Worm (Caenorhabditis elegans) whole organism, L1 larva: ENCODE results near the gene T18D3.6.
A peak's percentile ranks its signal among the peaks of the same experiment; 100 is the strongest.

Experiments used
- C04F5.9 ChIP-seq: sonication (generic microtip); optimal IDR thresholded peaks from 2 replicates; lab custom pipeline; 2016; ENCODE audit warnings: missing genetic modification characterization, missing compliant biosample characterization
- C16A3.4 ChIP-seq: fragments of 150-350 bp; optimal IDR thresholded peaks from 2 replicates; lab custom pipeline; 2014; ENCODE audit warnings: missing biosample characterization, missing genetic modification characterization
- C34B4.2 ChIP-seq: sonication (generic microtip); optimal IDR thresholded peaks from 2 replicates; lab custom pipeline; 2017; ENCODE audit warnings: mild to moderate bottlenecking, missing genetic modification characterization, missing compliant biosample characterization
- F16B12.6 ChIP-seq: fragments of 150-350 bp; optimal IDR thresholded peaks from 2 replicates; lab custom pipeline; 2014; ENCODE audit warnings: missing biosample characterization, missing genetic modification characterization
- Y116A8C.19 ChIP-seq: sonication (generic microtip); optimal IDR thresholded peaks from 2 replicates; lab custom pipeline; 2016; ENCODE audit warnings: missing compliant biosample characterization, missing genetic modification characterization, borderline replicate concordance
- alr-1 ChIP-seq: fragments of 200-800 bp; sonication (Bioruptor generic); optimal IDR thresholded peaks from 2 replicates; lab custom pipeline; 2018; ENCODE audit warnings: borderline replicate concordance, mild to moderate bottlenecking, missing genetic modification characterization, missing compliant biosample characterization
- aly-2 ChIP-seq: fragments of 150-350 bp; optimal IDR thresholded peaks from 2 replicates; lab custom pipeline; 2014; ENCODE audit warnings: missing biosample characterization, missing genetic modification characterization
- blmp-1 ChIP-seq: fragments of 150-350 bp; optimal IDR thresholded peaks from 2 replicates; lab custom pipeline; 2014; ENCODE audit warnings: missing biosample characterization, missing genetic modification characterization
- ceh-63 ChIP-seq: fragments of 200-800 bp; sonication (Bioruptor generic); optimal IDR thresholded peaks from 2 replicates; lab custom pipeline; 2018; ENCODE audit warnings: mild to moderate bottlenecking, missing genetic modification characterization, missing compliant biosample characterization
- ceh-82 ChIP-seq, 3 experiments: fragments of 150-350 bp in 1 of 3; sonication (generic microtip) in 2 of 3; optimal IDR thresholded peaks; 2 replicates each; lab custom pipeline; 2014 to 2017; ENCODE audit warnings: missing biosample characterization in 3 of 3, missing genetic modification characterization in 3 of 3
- dpl-1 ChIP-seq, 3 experiments: fragments of 150-350 bp in 2 of 3; sonication (generic microtip) in 1 of 3; optimal IDR thresholded peaks; 2 replicates each; lab custom pipeline; 2014 to 2017; ENCODE audit warnings: missing biosample characterization in 3 of 3, missing genetic modification characterization in 3 of 3, missing genetic modification reagents in 3 of 3
- efl-3 ChIP-seq: fragments of 200-800 bp; sonication (Bioruptor generic); optimal IDR thresholded peaks from 2 replicates; lab custom pipeline; 2018; ENCODE audit warnings: mild to moderate bottlenecking, missing genetic modification characterization, missing compliant biosample characterization
- egl-27 ChIP-seq, 2 experiments: fragments of 150-350 bp in 1 of 2; sonication (generic microtip); optimal IDR thresholded peaks; 3 replicates each; lab custom pipeline; 2017 to 2018; ENCODE audit warnings: missing biosample characterization in 2 of 2, missing genetic modification characterization in 2 of 2, missing genetic modification reagents in 2 of 2
- elt-2 ChIP-seq: sonication (generic microtip); optimal IDR thresholded peaks from 2 replicates; lab custom pipeline; 2016; ENCODE audit warnings: missing genetic modification characterization, mild to moderate bottlenecking, inconsistent platforms, missing compliant biosample characterization, missing genetic modification reagents
- elt-3 ChIP-seq, 6 experiments: fragments of 150-350 bp in 1 of 6; sonication (generic microtip); optimal IDR thresholded peaks; 2 replicates each; lab custom pipeline; 2017 to 2018; ENCODE audit warnings: missing biosample characterization in 6 of 6, missing genetic modification characterization in 6 of 6, inconsistent platforms in 1 of 6
- ets-5 ChIP-seq: fragments of 200-800 bp; sonication (Bioruptor generic); IDR thresholded peaks from 2 replicates; pipeline ENCODE4 v1.3.6; 2022; ENCODE audit warnings: missing genetic modification characterization, missing compliant biosample characterization
- fkh-8 ChIP-seq: sonication (generic microtip); optimal IDR thresholded peaks from 2 replicates; lab custom pipeline; 2016; ENCODE audit warnings: mild to moderate bottlenecking, missing genetic modification characterization, missing compliant biosample characterization
- fos-1 ChIP-seq: fragments of 150-350 bp; optimal IDR thresholded peaks from 2 replicates; lab custom pipeline; 2014; ENCODE audit warnings: missing biosample characterization, missing genetic modification characterization
- grh-1 ChIP-seq: fragments of 200-800 bp; sonication (Bioruptor generic); IDR thresholded peaks from 2 replicates; pipeline ENCODE4 v1.3.6; 2022; ENCODE audit warnings: missing genetic modification reagents, missing genetic modification characterization, missing compliant biosample characterization
- hlh-4 ChIP-seq: sonication (generic microtip); optimal IDR thresholded peaks from 2 replicates; lab custom pipeline; 2016; ENCODE audit warnings: mild to moderate bottlenecking, missing genetic modification characterization, missing compliant biosample characterization
- irx-1 ChIP-seq: sonication (generic microtip); optimal IDR thresholded peaks from 2 replicates; lab custom pipeline; 2016; ENCODE audit warnings: missing genetic modification characterization, missing compliant biosample characterization
- jun-1 ChIP-seq: fragments of 150-350 bp; optimal IDR thresholded peaks from 2 replicates; lab custom pipeline; 2014; ENCODE audit warnings: missing biosample characterization, missing genetic modification reagents, missing genetic modification characterization
- lin-14 ChIP-seq: fragments of 200-800 bp; sonication (Bioruptor generic); optimal IDR thresholded peaks from 2 replicates; lab custom pipeline; 2018; ENCODE audit warnings: mild to moderate bottlenecking, missing genetic modification characterization, moderate library complexity, missing compliant biosample characterization
- lin-35 ChIP-seq, 2 experiments: fragments of 150-350 bp; optimal IDR thresholded peaks; 2 replicates each; lab custom pipeline; 2014; ENCODE audit warnings: missing biosample characterization in 2 of 2, missing genetic modification characterization in 2 of 2, missing genetic modification reagents in 2 of 2
- lsy-2 ChIP-seq, 2 experiments: fragments of 150-350 bp; optimal IDR thresholded peaks; 2 replicates each; lab custom pipeline; 2014; ENCODE audit warnings: missing biosample characterization in 2 of 2, missing genetic modification characterization in 2 of 2
- mef-2 ChIP-seq: fragments of 150-350 bp; optimal IDR thresholded peaks from 2 replicates; lab custom pipeline; 2014; ENCODE audit warnings: missing biosample characterization, missing genetic modification characterization
- mep-1 ChIP-seq: fragments of 150-350 bp; optimal IDR thresholded peaks from 2 replicates; lab custom pipeline; 2014; ENCODE audit warnings: missing biosample characterization, missing genetic modification characterization
- nhr-11 ChIP-seq: fragments of 150-350 bp; optimal IDR thresholded peaks from 2 replicates; lab custom pipeline; 2014; ENCODE audit warnings: missing biosample characterization, missing genetic modification characterization
- nhr-12 ChIP-seq: sonication (generic microtip); optimal IDR thresholded peaks from 2 replicates; lab custom pipeline; 2017; ENCODE audit warnings: missing biosample characterization, missing genetic modification characterization
- nhr-20 ChIP-seq: sonication (generic microtip); optimal IDR thresholded peaks from 2 replicates; lab custom pipeline; 2016; ENCODE audit warnings: mild to moderate bottlenecking, missing genetic modification characterization, missing compliant biosample characterization
- nhr-237 ChIP-seq: fragments of 150-350 bp; optimal IDR thresholded peaks from 2 replicates; lab custom pipeline; 2014; ENCODE audit warnings: missing biosample characterization, missing genetic modification characterization
- nhr-47 ChIP-seq: sonication (generic microtip); optimal IDR thresholded peaks from 2 replicates; lab custom pipeline; 2016; ENCODE audit warnings: mild to moderate bottlenecking, missing genetic modification characterization, moderate library complexity, missing compliant biosample characterization
- nhr-77 ChIP-seq: fragments of 150-350 bp; optimal IDR thresholded peaks from 2 replicates; lab custom pipeline; 2014; ENCODE audit warnings: missing biosample characterization, missing genetic modification characterization
- nhr-90 ChIP-seq: sonication (generic microtip); optimal IDR thresholded peaks from 2 replicates; lab custom pipeline; 2016; ENCODE audit warnings: mild to moderate bottlenecking, missing genetic modification characterization, missing compliant biosample characterization; ENCODE audit not compliant: poor library complexity
- pag-3 ChIP-seq: sonication (generic microtip); optimal IDR thresholded peaks from 2 replicates; lab custom pipeline; 2017; ENCODE audit warnings: missing genetic modification characterization, mild to moderate bottlenecking, missing compliant biosample characterization, antibody characterized with exemption, borderline replicate concordance; ENCODE audit not compliant: insufficient read depth
- pax-3 ChIP-seq: fragments of 200-800 bp; sonication (Bioruptor generic); optimal IDR thresholded peaks from 2 replicates; lab custom pipeline; 2018; ENCODE audit warnings: mild to moderate bottlenecking, missing genetic modification characterization, moderate library complexity, missing compliant biosample characterization
- skn-1 ChIP-seq: fragments of 150-350 bp; optimal IDR thresholded peaks from 2 replicates; lab custom pipeline; 2014; ENCODE audit warnings: missing biosample characterization, missing genetic modification characterization
- snpc-4 ChIP-seq: fragments of 150-350 bp; optimal IDR thresholded peaks from 2 replicates; lab custom pipeline; 2014; ENCODE audit warnings: missing biosample characterization, missing genetic modification characterization
- sptf-1 ChIP-seq: fragments of 150-350 bp; optimal IDR thresholded peaks from 2 replicates; lab custom pipeline; 2014; ENCODE audit warnings: missing biosample characterization, missing genetic modification characterization
- tbx-2 ChIP-seq: sonication (generic microtip); optimal IDR thresholded peaks from 2 replicates; lab custom pipeline; 2016; ENCODE audit warnings: missing genetic modification characterization, missing compliant biosample characterization
- unc-30 ChIP-seq: sonication (generic microtip); optimal IDR thresholded peaks from 2 replicates; lab custom pipeline; 2017; ENCODE audit warnings: missing biosample characterization, missing genetic modification characterization
- unc-62 ChIP-seq: fragments of 150-350 bp; optimal IDR thresholded peaks from 2 replicates; lab custom pipeline; 2014; ENCODE audit warnings: missing biosample characterization, missing genetic modification reagents, missing genetic modification characterization
- unc-86 ChIP-seq: sonication (generic microtip); optimal IDR thresholded peaks from 2 replicates; lab custom pipeline; 2016; ENCODE audit warnings: missing genetic modification characterization, missing compliant biosample characterization
- unc-98 ChIP-seq: fragments of 200-800 bp; sonication (Bioruptor generic); IDR thresholded peaks from 2 replicates; pipeline ENCODE4 v1.3.6; 2022; ENCODE audit warnings: missing genetic modification characterization, missing compliant biosample characterization
- vab-15 ChIP-seq: sonication (generic microtip); optimal IDR thresholded peaks from 2 replicates; lab custom pipeline; 2017; ENCODE audit warnings: missing genotype, mild to moderate bottlenecking, missing genetic modification characterization, missing compliant biosample characterization
- zip-4 ChIP-seq: fragments of 200-800 bp; sonication (Bioruptor generic); optimal IDR thresholded peaks from 2 replicates; lab custom pipeline; 2018; ENCODE audit warnings: mild to moderate bottlenecking, missing genetic modification characterization, moderate library complexity, missing compliant biosample characterization
- ztf-4 ChIP-seq: fragments of 150-350 bp; optimal IDR thresholded peaks from 2 replicates; lab custom pipeline; 2014; ENCODE audit warnings: missing biosample characterization, missing genetic modification characterization

Gene T18D3.6

ce11 chrX:12478465-12478864, 28.8 kb downstream of the T18D3.6 start:
- TF ChIP-seq nhr-77 (tag; lab: Kevin White, UChicago), result no peak
- no peak for TF ChIP-seq nhr-20 (tag; lab: Kevin White, UChicago)
- TF ChIP-seq skn-1 (tag; lab: Kevin White, UChicago), result no peak
- TF ChIP-seq lin-35 (GFP tag; optimal IDR thresholded peaks at IDR 0.05; lab: Kevin White, UChicago), result peak in 1 of 2 experiments; percentile 41
- no peak for TF ChIP-seq efl-3
- no peak for TF ChIP-seq blmp-1 (tag; lab: Kevin White, UChicago)
- no peak for TF ChIP-seq irx-1 (tag; lab: Kevin White, UChicago)
- TF ChIP-seq F16B12.6 (tag; lab: Kevin White, UChicago), result no peak
- no peak for TF ChIP-seq sptf-1 (tag; lab: Kevin White, UChicago)
- peak; percentile 57 for TF ChIP-seq elt-2 (tag; lab: Kevin White, UChicago)
- no peak for TF ChIP-seq lin-14 (GFP tag; lab: Kevin White, UChicago)
- TF ChIP-seq hlh-4 (tag; lab: Kevin White, UChicago), result no peak
- TF ChIP-seq fos-1, result no peak

ce11 chrX:12479027-12479426, 29.3 kb downstream of the T18D3.6 start:
- TF ChIP-seq C34B4.2 (no peak), snpc-4 (tag; lab: Kevin White, UChicago) (no peak), tbx-2 (tag; lab: Kevin White, UChicago) (no peak), lin-35 (GFP tag; optimal IDR thresholded peaks at IDR 0.05; lab: Kevin White, UChicago) (no peak), nhr-90 (no peak), ztf-4 (no peak), hlh-4 (tag; lab: Kevin White, UChicago) (no peak), elt-2 (tag; lab: Kevin White, UChicago) (no peak), aly-2 (tag; lab: Kevin White, UChicago) (no peak), zip-4 (GFP tag; lab: Kevin White, UChicago) (no peak), elt-3 (tag; optimal IDR thresholded peaks at IDR 0.05; lab: Kevin White, UChicago) (no peak), C16A3.4 (tag; lab: Kevin White, UChicago) (no peak), unc-30 (no peak), fkh-8 (tag; lab: Kevin White, UChicago) (no peak), fos-1 (no peak)
- TF ChIP-seq, all 84 proteins: peak for 0

- TF ChIP-seq egl-27 (tag; optimal IDR thresholded peaks at IDR 0.05; lab: Kevin White, UChicago) (peak in 1 of 2 experiments; percentile 64), lin-35 (GFP tag; optimal IDR thresholded peaks at IDR 0.05; lab: Kevin White, UChicago) (peak; percentile 67 to 76), pax-3 (no peak), unc-62 (GFP tag; lab: Kevin White, UChicago) (no peak), Y116A8C.19 (tag; lab: Kevin White, UChicago) (no peak), lin-14 (GFP tag; lab: Kevin White, UChicago) (peak; percentile 97), mep-1 (tag; lab: Kevin White, UChicago) (peak; percentile 81), ceh-63 (no peak), efl-3 (no peak), fkh-8 (tag; lab: Kevin White, UChicago) (peak; percentile 77), pag-3 (no peak), lsy-2 (tag; optimal IDR thresholded peaks at IDR 0.05; lab: Kevin White, UChicago) (peak; percentile 75 to 76), nhr-47 (tag; lab: Kevin White, UChicago) (peak; percentile 86), nhr-11 (no peak), mef-2 (peak; percentile 12), alr-1 (tag; lab: Kevin White, UChicago) (no peak), nhr-12 (tag; lab: Kevin White, UChicago) (no peak), C04F5.9 (tag; lab: Kevin White, UChicago) (no peak), unc-98 (GFP tag; lab: Robert Waterston, UW) (no peak), ceh-82 (tag; optimal IDR thresholded peaks at IDR 0.05; lab: Kevin White, UChicago) (peak; percentile 55 to 93 (median 56)), vab-15 (tag; lab: Kevin White, UChicago) (peak; percentile 54), dpl-1 (GFP tag; optimal IDR thresholded peaks at IDR 0.05; lab: Kevin White, UChicago) (peak; percentile 42 to 49 (median 48)), unc-86 (peak; percentile 80), nhr-237 (peak; percentile 40), ets-5 (GFP tag; lab: Robert Waterston, UW) (no peak), zip-4 (GFP tag; lab: Kevin White, UChicago) (no peak), elt-2 (tag; lab: Kevin White, UChicago) (peak; percentile 67), nhr-90 (peak; percentile 87), unc-30 (no peak), jun-1 (tag; lab: Kevin White, UChicago) (peak; percentile 72), grh-1 (GFP tag; lab: Robert Waterston, UW) (peak; percentile 76), aly-2 (tag; lab: Kevin White, UChicago) (no peak)
Measured at ce11 chrX:12480447-12480998, 30.8 kb downstream of the T18D3.6 start, which contains the start of gene atf-6. TSS of gene atf-6 (plus strand) at chrX:12480948.
